Worm (Caenorhabditis elegans): ENCODE data around the gene K04C1.5.

DNA sequence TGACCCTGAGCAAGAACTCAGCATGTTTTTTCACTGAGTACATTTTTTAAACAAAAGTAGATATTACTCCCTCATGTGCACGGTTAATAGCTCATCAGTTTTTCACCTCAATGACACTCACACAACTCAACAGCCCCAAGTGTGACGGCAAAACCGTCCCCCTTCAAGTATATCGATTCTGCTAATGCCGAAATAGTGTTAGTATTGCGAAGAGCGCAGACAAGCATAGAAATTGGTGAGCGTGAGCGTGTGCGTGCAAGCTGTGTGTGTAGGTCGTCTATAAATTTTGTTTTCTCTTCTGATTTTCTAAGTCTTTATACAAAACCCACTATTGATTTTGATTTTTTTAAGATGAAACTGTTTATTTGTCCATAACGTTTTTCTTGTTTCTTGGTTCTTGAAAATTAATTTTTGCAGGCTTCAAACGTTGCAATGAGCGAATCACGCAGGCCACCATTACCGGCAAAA lies 9.5 kb upstream of the K04C1.5 start, which contains the start of gene K04C1.2:
- TF ChIP-seq dve-1 (tag; optimal IDR thresholded peaks at IDR 0.05) (no peak), F13H6.1 (tag; optimal IDR thresholded peaks at IDR 0.05) (no peak), fkh-10 (GFP tag; optimal IDR thresholded peaks at IDR 0.05) (no peak), ceh-6 (GFP tag; optimal IDR thresholded peaks at IDR 0.05) (no peak), ref-2 (tag; optimal IDR thresholded peaks at IDR 0.05) (peak; percentile 18), pqm-1 (tag; optimal IDR thresholded peaks at IDR 0.05) (no peak), hlh-15 (tag; optimal IDR thresholded peaks at IDR 0.05) (no peak), pha-4 (tag; optimal IDR thresholded peaks at IDR 0.05) (no peak), ahr-1 (tag; optimal IDR thresholded peaks at IDR 0.05) (no peak), ceh-30 (tag; optimal IDR thresholded peaks at IDR 0.05) (no peak)

Data from whole organism, late embryonic.